Fruit fly (Drosophila melanogaster): ENCODE measurements around the gene CG34283.

DNA sequence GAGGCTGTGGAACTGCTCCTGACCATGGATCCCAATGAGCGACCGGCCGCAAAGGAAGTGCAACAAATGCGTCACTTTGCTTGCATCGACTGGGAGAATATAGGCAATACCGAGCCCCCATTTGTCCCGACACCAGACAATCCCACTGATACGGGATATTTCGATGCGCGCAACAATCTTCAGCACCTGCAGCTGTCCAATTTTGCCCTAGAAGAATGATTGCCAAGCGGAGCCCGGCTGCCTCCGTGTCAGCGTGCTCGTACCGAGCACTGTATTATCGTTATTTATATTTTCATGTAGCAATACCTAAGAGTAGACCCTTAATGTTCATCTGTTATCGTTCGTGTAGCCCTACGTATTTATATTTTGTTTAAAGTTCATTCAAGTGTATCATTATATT, 27.4 kb upstream of the CG34283 start:
- no peak for TF ChIP-seq CG8478 (optimal IDR thresholded peaks at IDR 0.05)
- no peak for TF ChIP-seq CTCF (optimal IDR thresholded peaks at IDR 0.05)
